Fruit fly (Drosophila melanogaster) whole organism, embryonic: Measurements from ENCODE around the gene CG4278.
A peak's percentile ranks its signal among the peaks of the same experiment; 100 is the strongest.

Experiments used
- Atf-2 ChIP-seq: fragments of 200-800 bp; sonication (Bioruptor generic); optimal IDR thresholded peaks from 2 replicates; lab custom pipeline; 2016; ENCODE audit warnings: missing biosample characterization, missing genetic modification characterization
- B-H2 ChIP-seq: fragments of 200-800 bp; sonication (Bioruptor generic); optimal IDR thresholded peaks from 2 replicates; lab custom pipeline; 2018; ENCODE audit warnings: missing biosample characterization, mild to moderate bottlenecking, missing genetic modification characterization
- Bdp1 ChIP-seq: fragments of 200-800 bp; sonication (Bioruptor generic); optimal IDR thresholded peaks from 3 replicates; lab custom pipeline; 2016; ENCODE audit warnings: missing biosample characterization, missing genetic modification characterization
- Bteb2 ChIP-seq: fragments of 200-800 bp; sonication (Bioruptor generic); optimal IDR thresholded peaks from 2 replicates; lab custom pipeline; 2016; ENCODE audit warnings: missing biosample characterization, missing genetic modification characterization
- CG12744 ChIP-seq: fragments of 200-800 bp; sonication (Bioruptor generic); optimal IDR thresholded peaks from 2 replicates; lab custom pipeline; 2016; ENCODE audit warnings: missing biosample characterization, missing genetic modification characterization
- CG13296 ChIP-seq: fragments of 200-800 bp; sonication (Bioruptor generic); optimal IDR thresholded peaks from 3 replicates; lab custom pipeline; 2018; ENCODE audit warnings: missing biosample characterization, mild to moderate bottlenecking, missing genetic modification characterization
- CG14860 ChIP-seq: fragments of 200-800 bp; sonication (Bioruptor generic); IDR thresholded peaks from 3 replicates; pipeline ENCODE4 v1.3.6; 2022; ENCODE audit warnings: missing biosample characterization, missing genetic modification characterization; ENCODE audit not compliant: partially characterized antibody
- CG15073 ChIP-seq: fragments of 200-800 bp; sonication (Bioruptor generic); optimal IDR thresholded peaks from 2 replicates; lab custom pipeline; 2016; ENCODE audit warnings: missing biosample characterization, missing genetic modification characterization
- CG16779 ChIP-seq: fragments of 200-800 bp; sonication (Bioruptor generic); IDR thresholded peaks from 2 replicates; pipeline ENCODE4 v1.3.6; 2022; ENCODE audit warnings: missing biosample characterization, missing genetic modification characterization
- CG1832 ChIP-seq: fragments of 200-800 bp; sonication (Bioruptor generic); optimal IDR thresholded peaks from 2 replicates; lab custom pipeline; 2017; ENCODE audit warnings: missing biosample characterization, mild to moderate bottlenecking, missing genetic modification characterization, inconsistent platforms
- CG2120 ChIP-seq: fragments of 200-800 bp; sonication (Bioruptor generic); optimal IDR thresholded peaks from 3 replicates; lab custom pipeline; 2016; ENCODE audit warnings: missing biosample characterization, missing genetic modification characterization
- CG2678 ChIP-seq: fragments of 200-800 bp; sonication (Bioruptor generic); optimal IDR thresholded peaks from 3 replicates; lab custom pipeline; 2019; ENCODE audit warnings: missing biosample characterization, mild to moderate bottlenecking, missing genetic modification characterization, moderate library complexity
- CG2875 ChIP-seq: fragments of 200-800 bp; sonication (Bioruptor generic); optimal IDR thresholded peaks from 2 replicates; lab custom pipeline; 2017; ENCODE audit warnings: missing biosample characterization, mild to moderate bottlenecking, missing genetic modification characterization, missing genetic modification reagents
- CG3065 ChIP-seq: fragments of 200-800 bp; sonication (Bioruptor generic); optimal IDR thresholded peaks from 2 replicates; lab custom pipeline; 2016; ENCODE audit warnings: missing biosample characterization, missing genetic modification characterization
- CG4328 ChIP-seq: fragments of 200-800 bp; sonication (Bioruptor generic); optimal IDR thresholded peaks from 3 replicates; lab custom pipeline; 2017; ENCODE audit warnings: missing biosample characterization, missing genetic modification reagents, missing genetic modification characterization
- CG6254 ChIP-seq: fragments of 200-800 bp; sonication (Bioruptor generic); optimal IDR thresholded peaks from 3 replicates; lab custom pipeline; 2017; ENCODE audit warnings: mild to moderate bottlenecking, missing biosample characterization, missing genetic modification reagents, missing genetic modification characterization
- CG6854 ChIP-seq: fragments of 200-800 bp; sonication (Bioruptor generic); optimal IDR thresholded peaks from 3 replicates; lab custom pipeline; 2017; ENCODE audit warnings: missing biosample characterization, mild to moderate bottlenecking, missing genetic modification characterization
- CG8281 ChIP-seq: fragments of 200-800 bp; sonication (Bioruptor generic); optimal IDR thresholded peaks from 2 replicates; lab custom pipeline; 2018; ENCODE audit warnings: missing biosample characterization, mild to moderate bottlenecking, missing genetic modification characterization, moderate library complexity
- CTCF ChIP-seq: fragments of 200-800 bp; sonication (Bioruptor generic); optimal IDR thresholded peaks from 2 replicates; lab custom pipeline; 2017; ENCODE audit warnings: missing biosample characterization, mild to moderate bottlenecking, missing genetic modification characterization, moderate library complexity
- Deaf1 ChIP-seq: fragments of 200-800 bp; optimal IDR thresholded peaks from 3 replicates; lab custom pipeline; 2019; ENCODE audit warnings: missing biosample characterization, mild to moderate bottlenecking, missing genetic modification characterization, moderate library complexity
- Dek ChIP-seq: fragments of 200-800 bp; sonication (Bioruptor generic); optimal IDR thresholded peaks from 3 replicates; lab custom pipeline; 2019; ENCODE audit warnings: missing biosample characterization, mild to moderate bottlenecking, missing genetic modification characterization, moderate library complexity
- Ets65A ChIP-seq: fragments of 200-800 bp; sonication (Bioruptor generic); peaks from one replicate; lab custom pipeline; 2016; ENCODE audit warnings: missing biosample characterization, missing genetic modification characterization
- Ets97D ChIP-seq: fragments of 200-800 bp; sonication (Bioruptor generic); optimal IDR thresholded peaks from 3 replicates; lab custom pipeline; 2016; ENCODE audit warnings: missing biosample characterization, missing genetic modification characterization
- Fer1 ChIP-seq: fragments of 200-800 bp; sonication (Bioruptor generic); optimal IDR thresholded peaks from 2 replicates; lab custom pipeline; 2017; ENCODE audit warnings: missing biosample characterization, mild to moderate bottlenecking, missing genetic modification characterization
- Hey ChIP-seq: fragments of 200-800 bp; sonication (Bioruptor generic); optimal IDR thresholded peaks from 3 replicates; lab custom pipeline; 2018; ENCODE audit warnings: missing biosample characterization, mild to moderate bottlenecking, missing genetic modification characterization
- Hr3 ChIP-seq: fragments of 200-800 bp; sonication (Bioruptor generic); optimal IDR thresholded peaks from 3 replicates; lab custom pipeline; 2016; ENCODE audit warnings: missing biosample characterization, missing genetic modification characterization
- Hr78 ChIP-seq, 2 experiments: fragments of 200-800 bp in 1 of 2; fragments of >200 bp in 1 of 2; sonication (Bioruptor generic) in 1 of 2; optimal IDR thresholded peaks; 2 replicates each; lab custom pipeline; 2017 to 2019; ENCODE audit warnings: missing biosample characterization in 2 of 2, missing genetic modification characterization in 2 of 2, mild to moderate bottlenecking in 1 of 2, moderate library complexity in 1 of 2
- Jarid2 ChIP-seq: fragments of 200-800 bp; sonication (Bioruptor generic); optimal IDR thresholded peaks from 3 replicates; lab custom pipeline; 2017; ENCODE audit warnings: mild to moderate bottlenecking, missing biosample characterization, missing genetic modification reagents, missing genetic modification characterization
- Lhr ChIP-seq: fragments of 200-800 bp; sonication (Bioruptor generic); optimal IDR thresholded peaks from 3 replicates; lab custom pipeline; 2017; ENCODE audit warnings: mild to moderate bottlenecking, missing biosample characterization, missing genetic modification reagents, missing genetic modification characterization
- Mad ChIP-seq: fragments of 200-800 bp; sonication (Bioruptor generic); optimal IDR thresholded peaks from 2 replicates; lab custom pipeline; 2016; ENCODE audit warnings: missing biosample characterization, missing genetic modification characterization
- NC2β ChIP-seq: fragments of 200-800 bp; sonication (Bioruptor generic); optimal IDR thresholded peaks from 2 replicates; lab custom pipeline; 2016; ENCODE audit warnings: missing biosample characterization, missing genetic modification characterization
- NFAT ChIP-seq: fragments of 200-800 bp; sonication (Bioruptor generic); IDR thresholded peaks from 2 replicates; pipeline ENCODE4 v1.3.6; 2022; ENCODE audit warnings: missing biosample characterization, missing genetic modification characterization
- Ravus ChIP-seq: fragments of 200-800 bp; sonication (Bioruptor generic); IDR thresholded peaks from 2 replicates; pipeline ENCODE4 v1.3.6; 2022; ENCODE audit warnings: missing biosample characterization, missing genetic modification characterization
- Rx ChIP-seq: fragments of 200-800 bp; sonication (Bioruptor generic); IDR thresholded peaks from 2 replicates; pipeline ENCODE4 v1.3.6; 2022; ENCODE audit warnings: missing biosample characterization, missing genetic modification characterization
- Sox100B ChIP-seq: fragments of 200-800 bp; sonication (Bioruptor generic); optimal IDR thresholded peaks from 3 replicates; lab custom pipeline; 2018; ENCODE audit warnings: missing biosample characterization, mild to moderate bottlenecking, missing genetic modification characterization
- Stat92E ChIP-seq, 3 experiments: fragments of >200 bp in 2 of 3; fragments of 200-800 bp in 1 of 3; sonication (Bioruptor generic) in 1 of 3; optimal IDR thresholded peaks; 2 replicates each; lab custom pipeline; 2017 to 2019; ENCODE audit warnings: missing biosample characterization in 3 of 3, missing genetic modification characterization in 3 of 3, mild to moderate bottlenecking in 1 of 3, moderate library complexity in 1 of 3
- abd-A ChIP-seq: fragments of 200-800 bp; sonication (Bioruptor generic); optimal IDR thresholded peaks from 3 replicates; lab custom pipeline; 2019; ENCODE audit warnings: missing biosample characterization, mild to moderate bottlenecking, missing genetic modification characterization, moderate library complexity
- bab2 ChIP-seq: fragments of 200-800 bp; sonication (Bioruptor generic); optimal IDR thresholded peaks from 2 replicates; lab custom pipeline; 2016; ENCODE audit warnings: missing biosample characterization, missing genetic modification characterization
- cad ChIP-seq: fragments of >200 bp; optimal IDR thresholded peaks from 2 replicates; lab custom pipeline; 2017; ENCODE audit warnings: missing biosample characterization, missing genetic modification characterization
- caup ChIP-seq: fragments of 200-800 bp; sonication (Bioruptor generic); optimal IDR thresholded peaks from 3 replicates; lab custom pipeline; 2017; ENCODE audit warnings: missing biosample characterization, mild to moderate bottlenecking, missing genetic modification characterization, moderate library complexity; ENCODE audit not compliant: severe bottlenecking
- chif ChIP-seq, 2 experiments: fragments of 200-800 bp; sonication (Bioruptor generic); optimal IDR thresholded peaks; 3 replicates each; lab custom pipeline; 2016; ENCODE audit warnings: missing biosample characterization in 2 of 2, missing genetic modification characterization in 2 of 2
- cwo ChIP-seq: fragments of 200-800 bp; sonication (Bioruptor generic); optimal IDR thresholded peaks from 3 replicates; lab custom pipeline; 2017; ENCODE audit warnings: missing biosample characterization, missing genetic modification characterization, mild to moderate bottlenecking, moderate library complexity, missing genetic modification reagents
- danr ChIP-seq: fragments of 200-800 bp; sonication (Bioruptor generic); IDR thresholded peaks from 2 replicates; pipeline ENCODE4 v1.3.6; 2022; ENCODE audit warnings: missing biosample characterization, missing genetic modification characterization
- esg ChIP-seq: fragments of 200-800 bp; sonication (Bioruptor generic); conservative IDR thresholded peaks from 2 replicates; pipeline ENCODE4 v1.3.6; 2022; ENCODE audit warnings: missing biosample characterization, missing genetic modification characterization
- grn ChIP-seq: fragments of 200-800 bp; sonication (Bioruptor generic); optimal IDR thresholded peaks from 3 replicates; lab custom pipeline; 2017; ENCODE audit warnings: missing biosample characterization, missing genetic modification characterization
- oc ChIP-seq: fragments of 200-800 bp; sonication (Bioruptor generic); optimal IDR thresholded peaks from 2 replicates; lab custom pipeline; 2018; ENCODE audit warnings: missing biosample characterization, mild to moderate bottlenecking, missing genetic modification characterization, moderate library complexity
- pnt ChIP-seq: fragments of 200-800 bp; sonication (Bioruptor generic); optimal IDR thresholded peaks from 3 replicates; lab custom pipeline; 2016; ENCODE audit warnings: missing biosample characterization, missing genetic modification characterization
- psq ChIP-seq: fragments of 200-800 bp; sonication (Bioruptor generic); optimal IDR thresholded peaks from 2 replicates; lab custom pipeline; 2017; ENCODE audit warnings: missing biosample characterization, missing genetic modification characterization
- run ChIP-seq: fragments of 200-800 bp; sonication (Bioruptor generic); optimal IDR thresholded peaks from 3 replicates; lab custom pipeline; 2018; ENCODE audit warnings: missing biosample characterization, mild to moderate bottlenecking, missing genetic modification characterization
- tna ChIP-seq: fragments of 200-800 bp; sonication (Bioruptor generic); IDR thresholded peaks from 2 replicates; pipeline ENCODE4 v1.3.6; 2022; ENCODE audit warnings: missing biosample characterization, missing genetic modification characterization; ENCODE audit not compliant: partially characterized antibody
- tup ChIP-seq: fragments of 200-800 bp; sonication (Bioruptor generic); optimal IDR thresholded peaks from 2 replicates; lab custom pipeline; 2016; ENCODE audit warnings: missing biosample characterization, mild to moderate bottlenecking, missing genetic modification characterization, moderate library complexity
- vnd ChIP-seq: fragments of 200-800 bp; sonication (Bioruptor generic); IDR thresholded peaks from 3 replicates; pipeline ENCODE4 v1.3.6; 2022; ENCODE audit warnings: missing biosample characterization, missing genetic modification characterization; ENCODE audit not compliant: partially characterized antibody

CG4278 gene

dm6 chr2L:16357865-16358264 is 31.0 kb downstream of the CG4278 start (continued):
- TF ChIP-seq Sox100B, result peak; percentile 29
- TF ChIP-seq danr (GFP tag; lab: Robert Waterston, UW), result no peak
- no peak for TF ChIP-seq Dek (tag; lab: Kevin White, UChicago)
- no peak for TF ChIP-seq pnt
- TF ChIP-seq CG6854 (GFP tag; lab: Kevin White, UChicago), result no peak
- no peak for TF ChIP-seq CG16779 (GFP tag; lab: Robert Waterston, UW)
- TF ChIP-seq cwo (GFP tag; lab: Kevin White, UChicago), result no peak
- TF ChIP-seq Jarid2 (GFP tag; lab: Kevin White, UChicago), result no peak
- no peak for TF ChIP-seq CG15073 (GFP tag; lab: Kevin White, UChicago)
- no peak for TF ChIP-seq Bteb2
- TF ChIP-seq CG12744 (GFP tag; lab: Kevin White, UChicago), result no peak
- no peak for TF ChIP-seq Deaf1 (tag; lab: Kevin White, UChicago)
- no peak for TF ChIP-seq Mad (GFP tag; lab: Kevin White, UChicago)
- peak; percentile 60 for TF ChIP-seq CG2678 (tag; lab: Kevin White, UChicago)
- no peak for TF ChIP-seq CG14860 (GFP tag; lab: Robert Waterston, UW)
- no peak for TF ChIP-seq Stat92E (GFP tag; optimal IDR thresholded peaks at IDR 0.05; lab: Kevin White, UChicago)
- no peak for TF ChIP-seq chif (GFP tag; optimal IDR thresholded peaks at IDR 0.05; lab: Kevin White, UChicago)
- TF ChIP-seq Ets65A, result no peak
- no peak for TF ChIP-seq Hr78 (GFP tag; optimal IDR thresholded peaks at IDR 0.05; lab: Kevin White, UChicago)
- no peak for TF ChIP-seq Lhr (GFP tag; lab: Kevin White, UChicago)
- TF ChIP-seq NFAT, result no peak
- no peak for TF ChIP-seq grn
- TF ChIP-seq CG2875, result no peak
- no peak for TF ChIP-seq psq (GFP tag; lab: Kevin White, UChicago)
- no peak for TF ChIP-seq Hey (tag; lab: Kevin White, UChicago)
- no peak for TF ChIP-seq Ravus
- no peak for TF ChIP-seq Rx (GFP tag; lab: Robert Waterston, UW)
- TF ChIP-seq oc (tag; lab: Kevin White, UChicago), result no peak
- TF ChIP-seq run, result no peak
- TF ChIP-seq vnd (GFP tag; lab: Robert Waterston, UW), result no peak
- TF ChIP-seq Fer1 (GFP tag; lab: Kevin White, UChicago), result no peak
- TF ChIP-seq Hr3, result no peak
- TF ChIP-seq Atf-2 (GFP tag; lab: Kevin White, UChicago), result no peak
- no peak for TF ChIP-seq bab2 (GFP tag; lab: Kevin White, UChicago)
- no peak for TF ChIP-seq CG13296 (GFP tag; lab: Kevin White, UChicago)
- no peak for TF ChIP-seq CG3065 (GFP tag; lab: Kevin White, UChicago)
- no peak for TF ChIP-seq abd-A (tag; lab: Kevin White, UChicago)
- no peak for TF ChIP-seq tup (GFP tag; lab: Kevin White, UChicago)
- no peak for TF ChIP-seq CG4328 (GFP tag; lab: Kevin White, UChicago)
- TF ChIP-seq Bdp1 (GFP tag; lab: Kevin White, UChicago), result no peak
- TF ChIP-seq tna (GFP tag; lab: Robert Waterston, UW), result no peak
- no peak for TF ChIP-seq Ets97D
- TF ChIP-seq B-H2 (GFP tag; lab: Kevin White, UChicago), result no peak
- TF ChIP-seq CG2120, result no peak
- peak; percentile 31 for TF ChIP-seq esg (GFP tag; lab: Robert Waterston, UW)
- TF ChIP-seq CG6254, result peak; percentile 30
- no peak for TF ChIP-seq NC2β (GFP tag; lab: Kevin White, UChicago)
- no peak for TF ChIP-seq cad (GFP tag; lab: Kevin White, UChicago)
- no peak for TF ChIP-seq CG8281 (tag; lab: Kevin White, UChicago)
- no peak for TF ChIP-seq caup (GFP tag; lab: Kevin White, UChicago)
- no peak for TF ChIP-seq CG1832
- no peak for TF ChIP-seq CTCF (GFP tag; lab: Kevin White, UChicago)
